Worm (Caenorhabditis elegans) whole organism, mixed stage, embryonic: ENCODE results near the gene C31H1.2.

ENCODE experiments used
- cnd-1 ChIP-seq: fragments of 200-800 bp; sonication (Bioruptor generic); optimal IDR thresholded peaks from 2 replicates; lab custom pipeline; 2018; ENCODE audit warnings: mild to moderate bottlenecking, missing genetic modification characterization, missing compliant biosample characterization
- ham-2 ChIP-seq: fragments of 200-800 bp; sonication (Bioruptor generic); optimal IDR thresholded peaks from 2 replicates; lab custom pipeline; 2018; ENCODE audit warnings: mild to moderate bottlenecking, missing genetic modification characterization, missing compliant biosample characterization
- lsy-2 ChIP-seq: fragments of 150-350 bp; optimal IDR thresholded peaks from 2 replicates; lab custom pipeline; 2014; ENCODE audit warnings: missing biosample characterization, missing genetic modification characterization
- mab-5 ChIP-seq: fragments of 150-350 bp; optimal IDR thresholded peaks from 2 replicates; lab custom pipeline; 2014; ENCODE audit warnings: missing biosample characterization, missing genetic modification characterization
- nhr-237 ChIP-seq: fragments of 150-350 bp; optimal IDR thresholded peaks from 2 replicates; lab custom pipeline; 2014; ENCODE audit warnings: missing biosample characterization, missing genetic modification characterization

- TF ChIP-seq nhr-237 (tag; lab: Kevin White, UChicago) (no peak), lsy-2 (no peak), ham-2 (GFP tag; lab: Kevin White, UChicago) (no peak), cnd-1 (tag; lab: Kevin White, UChicago) (no peak), mab-5 (tag; lab: Kevin White, UChicago) (no peak)
These were observed 33.4 kb downstream of the C31H1.2 start, which contains the start of gene egal-1 for ce11 chrIV:5824493-5824892.
